Worm (Caenorhabditis elegans) whole organism, early embryonic: ENCODE data around the gene twk-22.

Source experiments
- ama-1 ChIP-seq: fragments of 150-350 bp; optimal IDR thresholded peaks from 2 replicates; lab custom pipeline; 2014
- ceh-36 ChIP-seq: sonication (generic microtip); optimal IDR thresholded peaks from 2 replicates; lab custom pipeline; 2016; ENCODE audit warnings: missing genetic modification characterization, inconsistent platforms, missing compliant biosample characterization
- ets-7 ChIP-seq: sonication (generic microtip); optimal IDR thresholded peaks from 2 replicates; lab custom pipeline; 2016; ENCODE audit warnings: missing genotype, missing genetic modification characterization, missing compliant biosample characterization
- hmbx-1 ChIP-seq: sonication (generic microtip); optimal IDR thresholded peaks from 2 replicates; lab custom pipeline; 2016; ENCODE audit warnings: mild to moderate bottlenecking, missing genetic modification characterization, missing compliant biosample characterization
- hnd-1 ChIP-seq: sonication (generic microtip); optimal IDR thresholded peaks from 2 replicates; lab custom pipeline; 2016; ENCODE audit warnings: missing genetic modification characterization, missing compliant biosample characterization
- tra-4 ChIP-seq: sonication (generic microtip); optimal IDR thresholded peaks from 2 replicates; lab custom pipeline; 2017; ENCODE audit warnings: missing genetic modification characterization, missing compliant biosample characterization

ce11 chrX:16341838-16342237 is 35.6 kb downstream of the twk-22 start:
- no peak for TF ChIP-seq hmbx-1 (tag; lab: Kevin White, UChicago)
- TF ChIP-seq hnd-1 (tag; lab: Kevin White, UChicago): no peak
- TF ChIP-seq ets-7 (tag; lab: Kevin White, UChicago): no peak
- no peak for TF ChIP-seq ceh-36
- no peak for TF ChIP-seq tra-4 (tag; lab: Kevin White, UChicago)
- TF ChIP-seq ama-1 (lab: Kevin White, UChicago): no peak
